Worm (Caenorhabditis elegans) whole organism, early embryonic: ENCODE data around the gene T02H6.10.

Experiments used
- ama-1 ChIP-seq: fragments of 150-350 bp; optimal IDR thresholded peaks from 2 replicates; lab custom pipeline; 2014
- ceh-36 ChIP-seq: sonication (generic microtip); optimal IDR thresholded peaks from 2 replicates; lab custom pipeline; 2016; ENCODE audit warnings: missing genetic modification characterization, inconsistent platforms, missing compliant biosample characterization
- ets-7 ChIP-seq: sonication (generic microtip); optimal IDR thresholded peaks from 2 replicates; lab custom pipeline; 2016; ENCODE audit warnings: missing genotype, missing genetic modification characterization, missing compliant biosample characterization
- hmbx-1 ChIP-seq: sonication (generic microtip); optimal IDR thresholded peaks from 2 replicates; lab custom pipeline; 2016; ENCODE audit warnings: mild to moderate bottlenecking, missing genetic modification characterization, missing compliant biosample characterization
- hnd-1 ChIP-seq: sonication (generic microtip); optimal IDR thresholded peaks from 2 replicates; lab custom pipeline; 2016; ENCODE audit warnings: missing genetic modification characterization, missing compliant biosample characterization
- pes-1 ChIP-seq: fragments of 200-800 bp; sonication (Bioruptor generic); IDR thresholded peaks from 2 replicates; pipeline ENCODE4 v1.3.6; 2022; ENCODE audit warnings: missing genetic modification reagents, missing genetic modification characterization, missing compliant biosample characterization

DNA sequence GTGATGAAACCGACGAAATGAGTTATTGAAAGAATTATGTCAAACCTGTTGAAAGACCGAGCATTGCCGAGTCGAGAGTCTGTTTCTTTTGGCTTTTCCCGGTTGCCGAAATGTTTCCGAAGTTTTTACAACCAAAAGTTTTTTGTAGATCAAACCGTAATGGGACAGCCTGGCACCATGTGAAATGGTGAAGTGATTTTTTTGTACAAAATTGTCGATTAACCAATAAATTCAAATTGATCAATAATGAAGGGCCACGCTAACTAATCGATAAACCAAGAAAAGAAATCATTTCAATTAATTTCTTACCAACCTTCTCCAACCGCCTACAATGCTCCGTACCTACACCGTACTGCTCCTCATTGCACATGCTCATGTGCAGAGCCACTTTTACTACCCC, 11.0 kb upstream of the T02H6.10 start, which contains the start of gene T02H6.3:
- TF ChIP-seq hmbx-1 (tag; lab: Kevin White, UChicago), result no peak
- no peak for TF ChIP-seq ceh-36
- no peak for TF ChIP-seq ama-1 (lab: Kevin White, UChicago)
- TF ChIP-seq pes-1 (GFP tag; lab: Robert Waterston, UW), result no peak
- no peak for TF ChIP-seq ets-7 (tag; lab: Kevin White, UChicago)
- no peak for TF ChIP-seq hnd-1
